Fruit fly (Drosophila melanogaster) whole organism, pupa: Measurements from ENCODE around the gene Zmynd10.

Experiments
- CG10348 ChIP-seq: fragments of 200-800 bp; sonication (Bioruptor generic); IDR thresholded peaks from 2 replicates; pipeline ENCODE4 v1.3.6; 2022; ENCODE audit warnings: missing biosample characterization, missing genetic modification characterization
- CG12605 ChIP-seq: fragments of 200-800 bp; sonication (Bioruptor generic); IDR thresholded peaks from 2 replicates; pipeline ENCODE4 v1.3.6; 2022; ENCODE audit warnings: missing biosample characterization, missing genetic modification characterization
- CG13204 ChIP-seq: fragments of 200-800 bp; sonication (Bioruptor generic); optimal IDR thresholded peaks from 2 replicates; lab custom pipeline; 2018; ENCODE audit warnings: missing biosample characterization, mild to moderate bottlenecking, missing genetic modification characterization, moderate library complexity
- CG14655 ChIP-seq: fragments of 200-800 bp; sonication (Bioruptor generic); optimal IDR thresholded peaks from 3 replicates; lab custom pipeline; 2017; ENCODE audit warnings: mild to moderate bottlenecking, missing biosample characterization, missing genetic modification reagents, missing genetic modification characterization
- CG15710 ChIP-seq: fragments of 200-800 bp; sonication (Bioruptor generic); optimal IDR thresholded peaks from 2 replicates; lab custom pipeline; 2018; ENCODE audit warnings: missing biosample characterization, mild to moderate bottlenecking, missing genetic modification characterization, moderate library complexity
- CG17806 ChIP-seq: fragments of 200-800 bp; sonication (Bioruptor generic); optimal IDR thresholded peaks from 2 replicates; lab custom pipeline; 2018; ENCODE audit warnings: missing biosample characterization, mild to moderate bottlenecking, missing genetic modification characterization, moderate library complexity
- CG32121 ChIP-seq: fragments of 200-800 bp; sonication (Bioruptor generic); IDR thresholded peaks from 2 replicates; pipeline ENCODE4 v1.3.6; 2022; ENCODE audit warnings: missing biosample characterization, missing genetic modification characterization
- CG34367 ChIP-seq: fragments of 200-800 bp; sonication (Bioruptor generic); optimal IDR thresholded peaks from 2 replicates; lab custom pipeline; 2018; ENCODE audit warnings: missing biosample characterization, mild to moderate bottlenecking, missing genetic modification characterization
- CG4496 ChIP-seq: fragments of 200-800 bp; sonication (Bioruptor generic); IDR thresholded peaks from 3 replicates; pipeline ENCODE4 v1.3.6; 2022; ENCODE audit warnings: missing biosample characterization, missing genetic modification characterization
- CG8159 ChIP-seq: fragments of 200-800 bp; sonication (Bioruptor generic); optimal IDR thresholded peaks from 3 replicates; lab custom pipeline; 2018; ENCODE audit warnings: missing biosample characterization, mild to moderate bottlenecking, missing genetic modification characterization, moderate library complexity
- CG8301 ChIP-seq: fragments of 200-800 bp; sonication (Bioruptor generic); optimal IDR thresholded peaks from 2 replicates; lab custom pipeline; 2018; ENCODE audit warnings: missing biosample characterization, mild to moderate bottlenecking, missing genetic modification characterization
- CG9948 ChIP-seq: fragments of 200-800 bp; sonication (Bioruptor generic); optimal IDR thresholded peaks from 2 replicates; lab custom pipeline; 2018; ENCODE audit warnings: missing biosample characterization, mild to moderate bottlenecking, missing genetic modification characterization, moderate library complexity
- D1 ChIP-seq: fragments of 200-800 bp; sonication (Bioruptor generic); optimal IDR thresholded peaks from 2 replicates; lab custom pipeline; 2018; ENCODE audit warnings: missing biosample characterization, mild to moderate bottlenecking, missing genetic modification characterization, moderate library complexity
- EcR ChIP-seq: fragments of 200-800 bp; sonication (Bioruptor generic); optimal IDR thresholded peaks from 3 replicates; lab custom pipeline; 2019; ENCODE audit warnings: missing biosample characterization, missing genetic modification characterization, mild to moderate bottlenecking, moderate library complexity, missing genetic modification reagents
- Ets98B ChIP-seq: fragments of 200-800 bp; sonication (Bioruptor generic); IDR thresholded peaks from 2 replicates; pipeline ENCODE4 v1.3.6; 2022; ENCODE audit warnings: missing biosample characterization, missing genetic modification characterization
- Pif1A ChIP-seq: fragments of 200-800 bp; sonication (Bioruptor generic); optimal IDR thresholded peaks from 3 replicates; lab custom pipeline; 2016; ENCODE audit warnings: missing biosample characterization, missing genetic modification characterization
- Pif1B ChIP-seq: fragments of 200-800 bp; sonication (Bioruptor generic); optimal IDR thresholded peaks from 3 replicates; lab custom pipeline; 2016; ENCODE audit warnings: missing biosample characterization, missing genetic modification characterization
- Snoo ChIP-seq: fragments of 200-800 bp; sonication (Bioruptor generic); optimal IDR thresholded peaks from 3 replicates; lab custom pipeline; 2017; ENCODE audit warnings: missing biosample characterization, mild to moderate bottlenecking, missing genetic modification characterization, inconsistent platforms
- fd96Ca ChIP-seq: fragments of 200-800 bp; sonication (Bioruptor generic); IDR thresholded peaks from 3 replicates; pipeline ENCODE4 v1.3.6; 2022; ENCODE audit warnings: missing biosample characterization, missing genetic modification characterization
- gl ChIP-seq: fragments of 200-800 bp; sonication (Bioruptor generic); optimal IDR thresholded peaks from 2 replicates; lab custom pipeline; 2018; ENCODE audit warnings: missing biosample characterization, mild to moderate bottlenecking, missing genetic modification characterization
- rn ChIP-seq: fragments of 200-800 bp; sonication (Bioruptor generic); IDR thresholded peaks from 2 replicates; pipeline ENCODE4 v1.3.6; 2022; ENCODE audit warnings: missing biosample characterization, missing genetic modification characterization

The Zmynd10 gene

DNA sequence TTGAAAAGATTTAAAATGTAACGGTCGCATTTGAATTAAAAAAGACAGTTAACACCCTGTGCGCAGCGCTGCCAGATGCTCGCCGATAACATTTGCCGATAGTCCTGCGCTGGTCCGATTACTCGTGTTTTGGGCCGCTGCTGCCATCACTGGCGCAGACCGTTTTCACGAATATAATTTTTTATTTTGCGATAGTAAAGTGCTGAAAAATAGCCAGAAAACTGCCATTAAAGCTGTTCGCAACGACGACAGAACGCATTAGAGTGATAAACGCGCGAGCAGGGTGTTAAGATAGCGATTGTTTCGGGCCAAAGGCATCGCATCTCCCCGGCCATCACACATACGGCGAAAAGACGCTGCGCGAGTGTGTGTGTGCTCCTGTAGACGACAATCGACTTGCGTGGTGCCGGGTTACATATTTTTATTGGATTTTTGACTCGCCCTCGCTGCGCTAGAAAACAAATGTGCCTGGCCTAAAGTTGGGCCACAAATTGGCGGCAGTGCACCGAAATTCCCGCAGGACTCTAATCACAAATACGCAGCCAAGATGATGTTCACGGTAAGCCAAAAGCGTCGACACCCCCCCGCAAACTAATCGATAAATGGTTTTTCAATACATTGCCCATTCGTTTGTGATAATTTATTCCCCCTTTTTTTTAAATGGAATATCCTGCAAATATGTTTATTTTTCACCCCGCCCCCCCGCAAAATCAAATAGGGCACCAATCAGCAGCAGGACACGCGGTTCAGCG lies 10.6 kb upstream of the Zmynd10 start, which contains the start of gene Srrm1:
TSS of gene Srrm1 (plus strand) at position 116 of the 752 bp plus-strand sequence.
- no peak for TF ChIP-seq CG9948 (tag; lab: Kevin White, UChicago)
- TF ChIP-seq EcR (GFP tag; lab: Kevin White, UChicago) = peak; percentile 15
- TF ChIP-seq CG4496 = peak; percentile 34; the same call in 1 of the 3 replicates

DNA sequence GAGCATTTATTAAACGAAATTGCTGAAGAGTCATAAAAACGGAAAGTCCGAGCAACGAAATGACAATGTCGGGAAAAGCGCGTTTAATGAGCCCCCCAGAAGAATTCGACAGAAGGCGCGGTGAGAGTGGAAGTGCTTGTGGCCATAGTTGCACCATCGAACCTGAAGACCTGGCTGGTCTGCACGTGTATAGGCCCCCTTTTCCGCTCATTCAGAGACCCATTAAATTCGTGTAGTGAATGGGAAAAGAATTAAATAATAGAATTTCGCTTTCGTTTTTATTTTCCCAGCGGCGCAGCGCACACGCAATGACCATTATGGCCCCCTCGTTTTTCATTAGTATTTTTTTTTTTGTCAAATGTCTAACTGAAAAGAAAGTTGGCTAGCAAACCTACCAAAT lies 7.1 kb upstream of the Zmynd10 start:
- TF ChIP-seq CG9948 (tag; lab: Kevin White, UChicago) (no peak), CG32121 (GFP tag; lab: Robert Waterston, UW) (no peak), Pif1A (GFP tag; lab: Kevin White, UChicago) (no peak), fd96Ca (GFP tag; lab: Robert Waterston, UW) (no peak), CG15710 (no peak), CG8301 (tag; lab: Kevin White, UChicago) (no peak), CG17806 (tag; lab: Kevin White, UChicago) (no peak), Ets98B (GFP tag; lab: Robert Waterston, UW) (no peak), D1 (tag; lab: Kevin White, UChicago) (no peak), CG12605 (no peak), Snoo (tag; lab: Kevin White, UChicago) (no peak), CG13204 (GFP tag; lab: Kevin White, UChicago) (no peak), rn (GFP tag; lab: Robert Waterston, UW) (no peak), CG34367 (tag; lab: Kevin White, UChicago) (no peak), CG14655 (GFP tag; lab: Kevin White, UChicago) (no peak), CG10348 (no peak), EcR (GFP tag; lab: Kevin White, UChicago) (no peak), CG4496 (no peak)
- TF ChIP-seq, all 21 proteins: peak for 0

DNA sequence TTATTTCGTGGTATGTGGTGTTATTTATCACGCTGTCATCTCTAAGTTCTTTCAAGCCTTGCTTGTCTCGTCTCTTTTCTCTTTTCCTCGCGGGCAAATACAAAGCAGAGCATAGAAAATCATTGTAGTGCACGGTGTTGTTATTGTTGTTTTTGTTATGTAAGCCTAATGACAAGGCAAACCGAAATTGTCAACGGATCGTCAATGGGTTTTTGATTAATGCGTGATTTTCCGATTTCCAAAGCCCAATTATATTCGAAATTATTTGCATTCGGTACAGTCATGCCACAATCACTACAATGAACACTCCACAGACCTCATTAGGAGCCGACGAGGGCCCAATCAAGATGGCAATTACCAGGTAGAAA lies 6.7 kb upstream of the Zmynd10 start:
- no peak for TF ChIP-seq Pif1A (GFP tag; lab: Kevin White, UChicago)
- TF ChIP-seq D1 (tag; lab: Kevin White, UChicago) = no peak
- TF ChIP-seq CG32121 (GFP tag; lab: Robert Waterston, UW) = no peak
- no peak for TF ChIP-seq CG13204 (GFP tag; lab: Kevin White, UChicago)
- TF ChIP-seq fd96Ca (GFP tag; lab: Robert Waterston, UW) = no peak
- TF ChIP-seq Snoo (tag; lab: Kevin White, UChicago) = no peak
- no peak for TF ChIP-seq EcR (GFP tag; lab: Kevin White, UChicago)
- no peak for TF ChIP-seq CG10348
- no peak for TF ChIP-seq CG14655 (GFP tag; lab: Kevin White, UChicago)
- no peak for TF ChIP-seq gl
- TF ChIP-seq CG9948 (tag; lab: Kevin White, UChicago) = no peak

DNA sequence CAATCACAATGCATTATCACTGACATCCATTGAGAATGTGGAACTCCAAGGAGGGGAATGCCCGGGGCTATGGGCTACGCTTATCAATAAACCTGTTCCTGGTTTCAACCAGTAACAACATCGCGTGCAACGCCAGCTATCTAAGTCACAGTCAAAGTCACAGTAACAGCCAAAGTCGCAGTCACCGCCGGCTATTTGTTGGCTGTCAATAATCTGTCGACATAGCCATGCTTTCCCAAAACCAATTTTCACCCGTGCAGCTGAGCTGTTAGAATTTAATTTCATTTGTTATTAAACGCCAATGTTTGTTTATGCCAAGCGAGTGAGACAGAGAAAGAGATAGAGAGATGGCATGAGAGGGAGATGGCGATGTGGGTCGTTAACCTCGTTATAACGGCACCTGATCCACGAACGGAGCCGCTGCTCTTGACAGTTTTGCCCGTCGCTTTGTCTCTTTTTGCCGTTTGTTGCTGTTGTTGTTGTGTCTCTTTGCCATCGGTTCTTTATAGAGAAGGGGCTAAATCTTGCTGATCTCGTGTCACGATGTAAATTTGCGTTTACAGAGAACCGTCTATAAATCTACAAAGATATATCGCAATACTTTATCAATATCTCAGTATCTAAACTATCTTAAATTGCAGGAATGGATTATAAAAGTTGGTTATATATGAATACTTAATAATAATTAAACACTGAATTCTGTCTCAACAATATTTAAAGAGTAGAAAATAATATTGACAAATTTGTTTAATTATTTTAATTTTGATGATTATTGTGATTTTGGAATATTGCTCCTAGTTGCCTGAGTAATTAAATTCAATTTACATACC lies 6.1 kb upstream of the Zmynd10 start:
- TF ChIP-seq CG4496 (0 out of 3 replicates have a peak, but pooled peaks have one; percentile 41), CG9948 (tag; lab: Kevin White, UChicago) (peak; percentile 11), CG15710 (peak; percentile 13), CG14655 (GFP tag; lab: Kevin White, UChicago) (peak; percentile 69), gl (no peak), Pif1A (GFP tag; lab: Kevin White, UChicago) (no peak), CG8159 (tag; lab: Kevin White, UChicago) (peak; percentile 25), EcR (GFP tag; lab: Kevin White, UChicago) (peak; percentile 97), CG17806 (tag; lab: Kevin White, UChicago) (no peak), CG8301 (tag; lab: Kevin White, UChicago) (peak; percentile 52), D1 (tag; lab: Kevin White, UChicago) (no peak)
- TF ChIP-seq, all 21 proteins: peak for 7

DNA sequence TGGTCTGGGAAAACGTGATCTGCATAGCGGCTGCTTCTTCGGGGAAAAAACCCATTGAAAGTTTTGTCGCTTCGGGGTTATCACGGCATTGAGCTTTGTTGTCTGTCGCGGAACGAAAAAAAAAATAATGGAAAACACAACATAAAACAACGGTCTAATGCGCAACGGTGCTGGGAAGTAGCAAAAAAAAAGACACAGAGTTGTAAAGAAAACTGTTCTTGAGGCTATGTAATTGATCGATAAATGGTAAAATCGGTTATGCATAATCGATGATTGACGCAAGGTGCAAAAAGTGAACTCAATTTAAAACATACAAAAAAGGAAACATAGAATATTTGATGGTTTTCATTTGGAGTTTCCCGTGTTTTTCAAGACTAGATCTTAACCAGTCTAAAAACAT lies 5.1 kb upstream of the Zmynd10 start:
- TF ChIP-seq Pif1B (GFP tag; lab: Kevin White, UChicago) = no peak
- TF ChIP-seq CG10348 = no peak
- no peak for TF ChIP-seq CG34367 (tag; lab: Kevin White, UChicago)
- TF ChIP-seq CG8159 (tag; lab: Kevin White, UChicago) = no peak
- no peak for TF ChIP-seq CG32121 (GFP tag; lab: Robert Waterston, UW)
- TF ChIP-seq CG15710 = no peak
- no peak for TF ChIP-seq Pif1A (GFP tag; lab: Kevin White, UChicago)
- TF ChIP-seq, all 21 proteins: peak for 0

DNA sequence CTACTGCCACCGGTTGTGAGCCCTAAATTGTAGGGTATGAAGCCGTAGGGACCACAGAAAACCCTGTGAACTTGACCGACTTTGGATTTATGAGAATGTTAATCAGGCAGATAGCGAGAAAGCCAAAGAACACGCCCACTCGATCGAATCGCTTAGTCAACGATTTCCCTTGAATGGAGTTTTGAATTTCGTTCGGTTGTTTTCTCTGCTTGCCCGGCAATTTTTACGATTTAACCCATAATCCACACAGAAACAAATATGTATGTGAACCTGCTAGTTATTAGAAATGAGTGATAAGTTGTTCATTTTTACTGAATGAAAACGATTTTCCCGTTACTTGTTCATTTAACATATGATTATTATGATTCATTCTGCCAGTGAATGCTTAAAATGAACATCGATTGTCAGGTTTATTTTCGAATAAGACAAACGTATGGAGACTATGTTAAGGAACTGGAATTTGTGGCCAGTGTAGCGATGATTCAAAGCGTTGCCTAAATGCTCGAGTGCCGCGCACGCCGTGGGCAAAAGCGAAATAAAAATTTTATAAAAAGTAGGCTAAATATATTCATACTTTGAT lies 3.9 kb upstream of the Zmynd10 start:
- no peak for TF ChIP-seq CG8301 (tag; lab: Kevin White, UChicago)
- TF ChIP-seq CG8159 (tag; lab: Kevin White, UChicago) = peak; percentile 28
- TF ChIP-seq Snoo (tag; lab: Kevin White, UChicago) = no peak
- no peak for TF ChIP-seq EcR (GFP tag; lab: Kevin White, UChicago)
- no peak for TF ChIP-seq rn (GFP tag; lab: Robert Waterston, UW)
- TF ChIP-seq CG15710 = peak; percentile 7
- TF ChIP-seq Pif1B (GFP tag; lab: Kevin White, UChicago) = peak; percentile 11
- no peak for TF ChIP-seq CG32121 (GFP tag; lab: Robert Waterston, UW)
- no peak for TF ChIP-seq gl
- no peak for TF ChIP-seq CG17806 (tag; lab: Kevin White, UChicago)
- peak; percentile 35 for TF ChIP-seq Pif1A (GFP tag; lab: Kevin White, UChicago)
- no peak for TF ChIP-seq CG12605
- no peak for TF ChIP-seq fd96Ca (GFP tag; lab: Robert Waterston, UW)
- no peak for TF ChIP-seq CG14655 (GFP tag; lab: Kevin White, UChicago)
- TF ChIP-seq Ets98B (GFP tag; lab: Robert Waterston, UW) = no peak
- TF ChIP-seq CG10348 = no peak
